Fruit fly (Drosophila melanogaster): ENCODE results near the gene CG34302.

The CG34302 gene

DNA sequence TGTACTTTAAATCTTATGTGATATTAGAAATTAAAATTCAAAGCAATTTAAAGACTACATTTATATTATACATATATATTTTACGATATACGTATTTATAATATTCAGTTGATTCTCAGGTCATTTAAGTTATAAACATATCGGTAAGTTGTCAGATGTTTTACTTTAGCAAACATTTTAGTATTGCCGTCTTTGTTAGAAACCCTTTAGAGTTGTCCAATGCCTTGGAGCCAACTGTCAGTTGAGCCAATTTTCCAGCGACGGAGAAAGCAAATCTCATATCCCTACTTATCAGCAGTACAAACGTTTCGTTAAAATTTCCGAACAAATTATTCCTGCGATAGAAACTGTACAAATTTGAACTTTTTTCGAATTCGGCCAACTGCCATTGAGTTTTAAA is 48.8 kb downstream of the CG34302 start, which contains the start of gene topi:
TSS of gene topi (plus strand) at position 301 of the 400 bp plus-strand sequence.
- TF ChIP-seq GATAd (GFP tag; optimal IDR thresholded peaks at IDR 0.05) (no peak), sv (GFP tag; optimal IDR thresholded peaks at IDR 0.05) (no peak)

DNA sequence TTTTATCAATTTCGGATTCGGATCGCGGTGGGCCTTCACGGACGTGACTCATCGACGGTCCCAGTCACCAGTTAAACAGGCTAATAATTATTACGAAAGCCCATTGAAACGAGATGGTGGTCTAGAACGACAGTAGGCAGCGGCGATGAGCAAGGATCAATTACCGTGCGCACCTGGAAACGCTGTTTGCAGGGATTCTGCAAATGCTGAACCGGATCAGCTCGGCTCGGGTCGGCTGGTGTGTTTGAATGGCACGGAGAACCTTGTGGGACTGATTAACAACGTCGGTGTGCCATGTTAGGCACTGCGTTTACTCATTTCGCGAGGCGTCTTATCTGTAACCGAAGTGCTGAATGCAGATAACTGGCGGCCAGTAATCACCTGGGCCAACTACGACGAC is 49.5 kb downstream of the CG34302 start, which contains the start of gene Whamy:
TSS of gene Whamy (minus strand) at position 273 of the 400 bp plus-strand sequence.
- TF ChIP-seq psq (GFP tag; optimal IDR thresholded peaks at IDR 0.05) (no peak), Dif (GFP tag; optimal IDR thresholded peaks at IDR 0.05; ENCODE audit: partially characterized antibody) (no peak), Rel (GFP tag; optimal IDR thresholded peaks at IDR 0.05) (no peak), Rel (tag; optimal IDR thresholded peaks at IDR 0.05) (peak; percentile 93), br (GFP tag; optimal IDR thresholded peaks at IDR 0.05) (peak; percentile 24), OdsH (GFP tag; optimal IDR thresholded peaks at IDR 0.05) (peak; percentile 17), Hr83 (GFP tag; optimal IDR thresholded peaks at IDR 0.05; ENCODE audit: poor library complexity, severe bottlenecking) (peak; percentile 12), Hnf4 (GFP tag; optimal IDR thresholded peaks at IDR 0.05) (no peak), rgr (GFP tag; optimal IDR thresholded peaks at IDR 0.05) (peak; percentile 4), ey (GFP tag; optimal IDR thresholded peaks at IDR 0.05) (no peak), h (GFP tag; optimal IDR thresholded peaks at IDR 0.05) (peak; percentile 5), CrebA (GFP tag; optimal IDR thresholded peaks at IDR 0.05; ENCODE audit: borderline replicate concordance) (no peak), Jra (GFP tag; optimal IDR thresholded peaks at IDR 0.05) (peak; percentile 8), dmrt93B (GFP tag; optimal IDR thresholded peaks at IDR 0.05) (no peak), Dfd (GFP tag; optimal IDR thresholded peaks at IDR 0.05) (no peak), Mio (GFP tag; optimal IDR thresholded peaks at IDR 0.05) (no peak), Vsx2 (GFP tag; optimal IDR thresholded peaks at IDR 0.05; ENCODE audit: partially characterized antibody) (no peak), Sp1 (GFP tag; optimal IDR thresholded peaks at IDR 0.05) (peak; percentile 27), HLH106 (tag; optimal IDR thresholded peaks at IDR 0.05) (no peak), sage (GFP tag; optimal IDR thresholded peaks at IDR 0.05) (no peak)

Data from whole organism, wandering third instar larva.